Fruit fly (Drosophila melanogaster): ENCODE measurements around the gene CG4896.

- no peak for TF ChIP-seq Mnt (GFP tag; optimal IDR thresholded peaks at IDR 0.05)
- TF ChIP-seq bab1 (GFP tag; optimal IDR thresholded peaks at IDR 0.05), result no peak
- no peak for TF ChIP-seq Clk (GFP tag; optimal IDR thresholded peaks at IDR 0.05)
- TF ChIP-seq cic (GFP tag; optimal IDR thresholded peaks at IDR 0.05), result no peak
- TF ChIP-seq Crg-1 (GFP tag; optimal IDR thresholded peaks at IDR 0.05), result no peak
- TF ChIP-seq toe (GFP tag; optimal IDR thresholded peaks at IDR 0.05), result no peak
- TF ChIP-seq kay (GFP tag; ENCODE audit: borderline replicate concordance), result no peak
- TF ChIP-seq tj (GFP tag; optimal IDR thresholded peaks at IDR 0.05), result no peak
- no peak for TF ChIP-seq ovo (GFP tag; optimal IDR thresholded peaks at IDR 0.05)
- no peak for TF ChIP-seq CG1620 (GFP tag; optimal IDR thresholded peaks at IDR 0.05)
- TF ChIP-seq CG5204 (GFP tag; optimal IDR thresholded peaks at IDR 0.05), result no peak
- TF ChIP-seq Hr96 (GFP tag; optimal IDR thresholded peaks at IDR 0.05), result no peak
- no peak for TF ChIP-seq CG33017 (tag; optimal IDR thresholded peaks at IDR 0.05)
- no peak for TF ChIP-seq CG14711 (tag; optimal IDR thresholded peaks at IDR 0.05)
Measured at dm6 chr2L:1166326-1166725, 11.2 kb upstream of the CG4896 start, which contains the start of gene CG14341.
